Worm (Caenorhabditis elegans) whole organism, L2 larva: ENCODE data around the gene ftn-1.

ENCODE experiments used
- ceh-16 ChIP-seq: fragments of 150-350 bp; optimal IDR thresholded peaks from 2 replicates; lab custom pipeline; 2014; ENCODE audit warnings: missing biosample characterization, missing genetic modification characterization
- egl-27 ChIP-seq: sonication (generic microtip); optimal IDR thresholded peaks from 3 replicates; lab custom pipeline; 2017; ENCODE audit warnings: missing biosample characterization, missing genetic modification reagents, missing genetic modification characterization
- mdl-1 ChIP-seq, 2 experiments: fragments of 150-350 bp in 1 of 2; sonication (generic microtip) in 1 of 2; optimal IDR thresholded peaks; 2 replicates each; lab custom pipeline; 2017; ENCODE audit warnings: missing biosample characterization in 2 of 2, missing genetic modification characterization in 2 of 2
- nhr-11 ChIP-seq: fragments of 150-350 bp; optimal IDR thresholded peaks from 2 replicates; lab custom pipeline; 2014; ENCODE audit warnings: missing biosample characterization, missing genetic modification characterization
- sma-3 ChIP-seq: sonication (generic microtip); optimal IDR thresholded peaks from 2 replicates; lab custom pipeline; 2016; ENCODE audit warnings: missing genetic modification reagents, missing genetic modification characterization, missing compliant biosample characterization
- snpc-4 ChIP-seq: fragments of 150-350 bp; optimal IDR thresholded peaks from 2 replicates; lab custom pipeline; 2014; ENCODE audit warnings: missing biosample characterization, missing genetic modification characterization

- TF ChIP-seq sma-3 (GFP tag; lab: Kevin White, UChicago) = no peak
- no peak for TF ChIP-seq nhr-11
- TF ChIP-seq egl-27 (tag; lab: Kevin White, UChicago) = no peak
- TF ChIP-seq ceh-16 = no peak
- no peak for TF ChIP-seq snpc-4 (tag; lab: Kevin White, UChicago)
- TF ChIP-seq mdl-1 (tag; optimal IDR thresholded peaks at IDR 0.05; lab: Kevin White, UChicago) = no peak
These were observed 23.6 kb upstream of the ftn-1 start, which contains the start of gene F19F10.14 for ce11 chrV:7570955-7571354.
